Fruit fly (Drosophila melanogaster) whole organism, embryonic: ENCODE results near the gene bor.

ENCODE experiments used
- Bgb ChIP-seq: fragments of 200-800 bp; sonication (Bioruptor generic); IDR thresholded peaks from 2 replicates; pipeline ENCODE4 v1.3.6; 2022; ENCODE audit warnings: missing biosample characterization, missing genetic modification characterization; ENCODE audit not compliant: partially characterized antibody
- CG10274 ChIP-seq: fragments of 200-800 bp; sonication (Bioruptor generic); optimal IDR thresholded peaks from 3 replicates; lab custom pipeline; 2017; ENCODE audit warnings: missing biosample characterization, mild to moderate bottlenecking, missing genetic modification characterization
- CG11085 ChIP-seq: fragments of 200-800 bp; sonication (Bioruptor generic); IDR thresholded peaks from 2 replicates; pipeline ENCODE4 v1.3.6; 2022; ENCODE audit warnings: missing biosample characterization, missing genetic modification characterization
- CG12219 ChIP-seq: fragments of 200-800 bp; sonication (Bioruptor generic); optimal IDR thresholded peaks from 3 replicates; lab custom pipeline; 2018; ENCODE audit warnings: missing biosample characterization, mild to moderate bottlenecking, missing genetic modification characterization
- CG12659 ChIP-seq: fragments of 200-800 bp; sonication (Bioruptor generic); optimal IDR thresholded peaks from 3 replicates; lab custom pipeline; 2017; ENCODE audit warnings: mild to moderate bottlenecking, missing biosample characterization, missing genetic modification reagents, missing genetic modification characterization
- CG12769 ChIP-seq: fragments of 200-800 bp; sonication (Bioruptor generic); optimal IDR thresholded peaks from 2 replicates; lab custom pipeline; 2019; ENCODE audit warnings: missing biosample characterization, mild to moderate bottlenecking, missing genetic modification characterization, moderate library complexity
- CG12942 ChIP-seq: fragments of 200-800 bp; sonication (Bioruptor generic); optimal IDR thresholded peaks from 3 replicates; lab custom pipeline; 2016; ENCODE audit warnings: missing biosample characterization, missing genetic modification characterization
- CG13296 ChIP-seq: fragments of 200-800 bp; sonication (Bioruptor generic); optimal IDR thresholded peaks from 3 replicates; lab custom pipeline; 2018; ENCODE audit warnings: missing biosample characterization, mild to moderate bottlenecking, missing genetic modification characterization
- CG1529 ChIP-seq: fragments of 200-800 bp; sonication (Bioruptor generic); optimal IDR thresholded peaks from 3 replicates; lab custom pipeline; 2018; ENCODE audit warnings: missing biosample characterization, missing genetic modification characterization
- CG16815 ChIP-seq: fragments of 200-800 bp; sonication (Bioruptor generic); optimal IDR thresholded peaks from 3 replicates; lab custom pipeline; 2017; ENCODE audit warnings: missing biosample characterization, mild to moderate bottlenecking, missing genetic modification characterization
- CG17359 ChIP-seq: fragments of 200-800 bp; sonication (Bioruptor generic); optimal IDR thresholded peaks from 3 replicates; lab custom pipeline; 2018; ENCODE audit warnings: missing biosample characterization, mild to moderate bottlenecking, missing genetic modification characterization, moderate library complexity
- CG18476 ChIP-seq: fragments of 200-800 bp; sonication (Bioruptor generic); optimal IDR thresholded peaks from 2 replicates; lab custom pipeline; 2016; ENCODE audit warnings: missing biosample characterization, mild to moderate bottlenecking, missing genetic modification characterization
- CG2120 ChIP-seq: fragments of 200-800 bp; sonication (Bioruptor generic); optimal IDR thresholded peaks from 3 replicates; lab custom pipeline; 2016; ENCODE audit warnings: missing biosample characterization, missing genetic modification characterization
- CG2875 ChIP-seq: fragments of 200-800 bp; sonication (Bioruptor generic); optimal IDR thresholded peaks from 2 replicates; lab custom pipeline; 2017; ENCODE audit warnings: missing biosample characterization, mild to moderate bottlenecking, missing genetic modification characterization, missing genetic modification reagents
- CG31365 ChIP-seq: fragments of 200-800 bp; sonication (Bioruptor generic); optimal IDR thresholded peaks from 2 replicates; lab custom pipeline; 2018; ENCODE audit warnings: missing biosample characterization, mild to moderate bottlenecking, missing genetic modification characterization
- CG3163 ChIP-seq: fragments of 200-800 bp; sonication (Bioruptor generic); optimal IDR thresholded peaks from 3 replicates; lab custom pipeline; 2016; ENCODE audit warnings: missing biosample characterization, missing genetic modification characterization
- CG33557 ChIP-seq: fragments of 200-800 bp; sonication (Bioruptor generic); optimal IDR thresholded peaks from 2 replicates; lab custom pipeline; 2019; ENCODE audit warnings: missing biosample characterization, mild to moderate bottlenecking, missing genetic modification characterization, moderate library complexity
- CG34224 ChIP-seq: fragments of 200-800 bp; sonication (Bioruptor generic); IDR thresholded peaks from 3 replicates; pipeline ENCODE4 v1.3.6; 2022; ENCODE audit warnings: missing biosample characterization, missing genetic modification characterization; ENCODE audit not compliant: partially characterized antibody
- CG4424 ChIP-seq: fragments of 200-800 bp; sonication (Bioruptor generic); optimal IDR thresholded peaks from 3 replicates; lab custom pipeline; 2016; ENCODE audit warnings: missing biosample characterization, missing genetic modification characterization
- CG6683 ChIP-seq: fragments of 200-800 bp; sonication (Bioruptor generic); optimal IDR thresholded peaks from 2 replicates; lab custom pipeline; 2017; ENCODE audit warnings: missing biosample characterization, mild to moderate bottlenecking, missing genetic modification characterization, missing genetic modification reagents
- CG7357 ChIP-seq: fragments of 200-800 bp; sonication (Bioruptor generic); IDR thresholded peaks from 3 replicates; pipeline ENCODE4 v1.3.6; 2022; ENCODE audit warnings: missing biosample characterization, missing genetic modification characterization
- CG7839 ChIP-seq: fragments of 200-800 bp; sonication (Bioruptor generic); optimal IDR thresholded peaks from 3 replicates; lab custom pipeline; 2018; ENCODE audit warnings: missing biosample characterization, mild to moderate bottlenecking, missing genetic modification characterization, moderate library complexity
- CG9727 ChIP-seq: fragments of 200-800 bp; sonication (Bioruptor generic); optimal IDR thresholded peaks from 3 replicates; lab custom pipeline; 2017; ENCODE audit warnings: missing biosample characterization, mild to moderate bottlenecking, missing genetic modification characterization
- Chrac-16 ChIP-seq: fragments of 200-800 bp; sonication (Bioruptor generic); optimal IDR thresholded peaks from 3 replicates; lab custom pipeline; 2016; ENCODE audit warnings: missing biosample characterization, missing genetic modification characterization
- D19A ChIP-seq: fragments of 200-800 bp; optimal IDR thresholded peaks from 3 replicates; lab custom pipeline; 2019; ENCODE audit warnings: missing biosample characterization, mild to moderate bottlenecking, missing genetic modification characterization, moderate library complexity
- Dip3 ChIP-seq: fragments of 200-800 bp; sonication (Bioruptor generic); optimal IDR thresholded peaks from 3 replicates; lab custom pipeline; 2016; ENCODE audit warnings: missing biosample characterization, missing genetic modification characterization
- Eip74EF ChIP-seq, 2 experiments: fragments of 200-800 bp in 1 of 2; fragments of >200 bp in 1 of 2; sonication (Bioruptor generic) in 1 of 2; optimal IDR thresholded peaks; 2 replicates each; lab custom pipeline; 2017 to 2019; ENCODE audit warnings: missing biosample characterization in 2 of 2, missing genetic modification characterization in 2 of 2, mild to moderate bottlenecking in 1 of 2, moderate library complexity in 1 of 2
- Hand ChIP-seq: fragments of 200-800 bp; sonication (Bioruptor generic); optimal IDR thresholded peaks from 2 replicates; lab custom pipeline; 2017; ENCODE audit warnings: mild to moderate bottlenecking, missing biosample characterization, missing genetic modification reagents, missing genetic modification characterization
- Hr3 ChIP-seq: fragments of 200-800 bp; sonication (Bioruptor generic); optimal IDR thresholded peaks from 3 replicates; lab custom pipeline; 2016; ENCODE audit warnings: missing biosample characterization, missing genetic modification characterization
- Kr ChIP-seq: fragments of 200-800 bp; sonication (Bioruptor generic); optimal IDR thresholded peaks from 2 replicates; lab custom pipeline; 2017; ENCODE audit warnings: missing biosample characterization, mild to moderate bottlenecking, missing genetic modification characterization
- Meics ChIP-seq: fragments of 200-800 bp; sonication (Bioruptor generic); optimal IDR thresholded peaks from 2 replicates; lab custom pipeline; 2017; ENCODE audit warnings: missing biosample characterization, mild to moderate bottlenecking, missing genetic modification characterization
- Oaz ChIP-seq: fragments of 200-800 bp; sonication (Bioruptor generic); IDR thresholded peaks from 2 replicates; pipeline ENCODE4 v1.3.6; 2022; ENCODE audit warnings: missing biosample characterization, missing genetic modification characterization
- Sox102F ChIP-seq: fragments of 200-800 bp; sonication (Bioruptor generic); optimal IDR thresholded peaks from 2 replicates; lab custom pipeline; 2018; ENCODE audit warnings: missing biosample characterization, mild to moderate bottlenecking, missing genetic modification characterization, moderate library complexity
- Ssrp ChIP-seq: fragments of 200-800 bp; sonication (Bioruptor generic); optimal IDR thresholded peaks from 2 replicates; lab custom pipeline; 2018; ENCODE audit warnings: missing biosample characterization, mild to moderate bottlenecking, missing genetic modification characterization, moderate library complexity
- bab2 ChIP-seq: fragments of 200-800 bp; sonication (Bioruptor generic); optimal IDR thresholded peaks from 2 replicates; lab custom pipeline; 2016; ENCODE audit warnings: missing biosample characterization, missing genetic modification characterization
- bbx ChIP-seq: fragments of 200-800 bp; sonication (Bioruptor generic); IDR thresholded peaks from 2 replicates; pipeline ENCODE4 v1.3.6; 2022; ENCODE audit warnings: missing biosample characterization, missing genetic modification characterization; ENCODE audit not compliant: partially characterized antibody
- crc ChIP-seq: fragments of 200-800 bp; sonication (Bioruptor generic); optimal IDR thresholded peaks from 2 replicates; lab custom pipeline; 2016; ENCODE audit warnings: missing biosample characterization, missing genetic modification characterization
- cwo ChIP-seq: fragments of 200-800 bp; sonication (Bioruptor generic); optimal IDR thresholded peaks from 3 replicates; lab custom pipeline; 2017; ENCODE audit warnings: missing biosample characterization, missing genetic modification characterization, mild to moderate bottlenecking, moderate library complexity, missing genetic modification reagents
- eyg ChIP-seq: fragments of 200-800 bp; sonication (Bioruptor generic); optimal IDR thresholded peaks from 3 replicates; lab custom pipeline; 2016; ENCODE audit warnings: missing biosample characterization, missing genetic modification characterization
- hbn ChIP-seq: fragments of 200-800 bp; sonication (Bioruptor generic); IDR thresholded peaks from 2 replicates; pipeline ENCODE4 v1.3.6; 2022; ENCODE audit warnings: missing biosample characterization, missing genetic modification characterization; ENCODE audit not compliant: partially characterized antibody
- inv ChIP-seq: fragments of 200-800 bp; sonication (Bioruptor generic); IDR thresholded peaks from 2 replicates; pipeline ENCODE4 v1.3.6; 2022; ENCODE audit warnings: missing biosample characterization, missing genetic modification characterization; ENCODE audit not compliant: partially characterized antibody
- lov ChIP-seq, 2 experiments: fragments of 200-800 bp in 1 of 2; fragments of >200 bp in 1 of 2; sonication (Bioruptor generic) in 1 of 2; IDR thresholded peaks in 1 of 2; optimal IDR thresholded peaks in 1 of 2; 2 replicates in 1 of 2; 3 replicates in 1 of 2; pipeline versions ENCODE4 v1.3.6 to Lab custom; 2017 to 2022; ENCODE audit warnings: missing biosample characterization in 1 of 2, missing genetic modification characterization in 1 of 2
- repo ChIP-seq: fragments of 200-800 bp; sonication (Bioruptor generic); optimal IDR thresholded peaks from 2 replicates; lab custom pipeline; 2016; ENCODE audit warnings: missing biosample characterization, missing genetic modification characterization
- sd ChIP-seq: fragments of 200-800 bp; sonication (Bioruptor generic); optimal IDR thresholded peaks from 3 replicates; lab custom pipeline; 2018; ENCODE audit warnings: missing biosample characterization, mild to moderate bottlenecking, missing genetic modification characterization, moderate library complexity
- sr ChIP-seq: fragments of 200-800 bp; sonication (Bioruptor generic); IDR thresholded peaks from 3 replicates; pipeline ENCODE4 v1.3.6; 2022; ENCODE audit warnings: missing biosample characterization, missing genetic modification characterization
- unpg ChIP-seq: fragments of 200-800 bp; sonication (Bioruptor generic); optimal IDR thresholded peaks from 3 replicates; lab custom pipeline; 2018; ENCODE audit warnings: missing biosample characterization, mild to moderate bottlenecking, missing genetic modification characterization, moderate library complexity
- vvl ChIP-seq: fragments of 200-800 bp; sonication (Bioruptor generic); IDR thresholded peaks from 2 replicates; pipeline ENCODE4 v1.3.6; 2022; ENCODE audit warnings: missing biosample characterization, missing genetic modification characterization
- zfh2 ChIP-seq: fragments of 200-800 bp; sonication (Bioruptor generic); optimal IDR thresholded peaks from 2 replicates; lab custom pipeline; 2016; ENCODE audit warnings: missing biosample characterization, missing genetic modification characterization

The bor gene

DNA sequence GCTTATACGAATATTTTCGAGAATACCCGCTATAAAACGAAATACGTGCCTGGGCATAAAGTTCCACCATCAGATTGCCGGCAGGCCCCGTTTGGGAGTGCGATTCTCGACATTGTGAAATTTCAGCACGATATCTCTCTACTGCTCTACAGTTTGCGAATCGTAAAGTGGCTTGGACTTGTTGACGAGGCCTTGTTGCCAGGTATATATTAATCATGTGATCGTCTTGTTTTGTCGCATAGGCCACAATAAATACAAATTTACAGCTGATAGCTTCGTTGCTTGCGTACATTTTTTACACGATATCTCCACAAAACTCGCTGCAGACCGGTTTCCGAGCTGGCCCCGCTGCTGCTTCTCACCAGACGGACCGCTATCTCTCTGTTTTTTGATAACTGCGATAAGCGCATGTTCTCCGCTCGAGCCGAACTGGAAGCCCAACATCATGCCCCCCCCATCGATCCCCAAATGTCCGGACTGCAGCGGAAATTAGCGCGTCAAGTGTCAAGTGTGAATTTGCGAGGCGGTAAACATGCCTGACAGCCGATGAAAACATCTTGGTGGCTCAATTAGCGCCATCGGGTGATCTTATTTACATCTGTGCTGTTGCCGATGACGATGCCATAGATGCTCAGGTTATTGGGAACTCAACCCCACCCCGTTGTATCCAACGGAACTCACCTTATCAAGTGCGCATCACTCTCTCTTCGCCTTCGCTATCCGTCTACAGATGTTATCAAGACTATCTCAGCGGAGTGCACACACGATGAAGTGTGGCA is 45.6 kb upstream of the bor start (continued):
- TF ChIP-seq D19A (no peak), Oaz (GFP tag; lab: Robert Waterston, UW) (no peak), Dip3 (GFP tag; lab: Kevin White, UChicago) (no peak), Sox102F (GFP tag; lab: Kevin White, UChicago) (no peak), CG11085 (no peak), CG12219 (GFP tag; lab: Kevin White, UChicago) (no peak), Meics (GFP tag; lab: Kevin White, UChicago) (peak; percentile 47), Hr3 (GFP tag; lab: Kevin White, UChicago) (no peak), CG2875 (no peak), cwo (no peak), eyg (GFP tag; lab: Kevin White, UChicago) (peak; percentile 26), zfh2 (peak; percentile 10), CG3163 (no peak), CG10274 (no peak), Chrac-16 (GFP tag; lab: Kevin White, UChicago) (no peak), inv (GFP tag; lab: Robert Waterston, UW) (no peak), CG4424 (peak; percentile 0), Ssrp (tag; lab: Kevin White, UChicago) (peak; percentile 16), CG31365 (tag; lab: Kevin White, UChicago) (no peak), CG2120 (GFP tag; lab: Kevin White, UChicago) (peak; percentile 41), CG34224 (GFP tag; lab: Robert Waterston, UW) (no peak), crc (no peak), CG6683 (GFP tag; lab: Kevin White, UChicago) (no peak), sr (GFP tag; lab: Robert Waterston, UW) (no peak), bbx (GFP tag; lab: Robert Waterston, UW) (no peak), vvl (GFP tag; lab: Robert Waterston, UW) (no peak), CG12942 (GFP tag; lab: Kevin White, UChicago) (no peak), CG12659 (GFP tag; lab: Kevin White, UChicago) (peak; percentile 23), CG17359 (tag; lab: Kevin White, UChicago) (peak; percentile 31), Hand (GFP tag; lab: Kevin White, UChicago) (no peak), Eip74EF (GFP tag; optimal IDR thresholded peaks at IDR 0.05; lab: Kevin White, UChicago) (no peak), CG9727 (GFP tag; lab: Kevin White, UChicago) (peak; percentile 7), CG18476 (GFP tag; lab: Kevin White, UChicago) (no peak), repo (GFP tag; lab: Kevin White, UChicago) (no peak), CG16815 (no peak), CG7839 (peak; percentile 35), bab2 (peak; percentile 12), CG1529 (GFP tag; lab: Kevin White, UChicago) (peak; percentile 100), CG33557 (GFP tag; lab: Kevin White, UChicago) (no peak), CG7357 (no peak), Bgb (no peak), lov (optimal IDR thresholded peaks at IDR 0.05; lab: Kevin White, UChicago) (no peak), lov (GFP tag; IDR thresholded peaks at IDR 0.05; lab: Robert Waterston, UW) (no peak), unpg (GFP tag; lab: Kevin White, UChicago) (no peak), CG12769 (tag; lab: Kevin White, UChicago) (peak; percentile 31), CG13296 (GFP tag; lab: Kevin White, UChicago) (peak; percentile 10), sd (tag; lab: Kevin White, UChicago) (no peak), hbn (GFP tag; lab: Robert Waterston, UW) (no peak), Kr (GFP tag; lab: Kevin White, UChicago) (no peak)
